Fruit fly (Drosophila melanogaster): Measurements from ENCODE around the gene TP53INP.
A peak's percentile ranks its signal among the peaks of the same experiment; 100 is the strongest.

TP53INP gene

DNA sequence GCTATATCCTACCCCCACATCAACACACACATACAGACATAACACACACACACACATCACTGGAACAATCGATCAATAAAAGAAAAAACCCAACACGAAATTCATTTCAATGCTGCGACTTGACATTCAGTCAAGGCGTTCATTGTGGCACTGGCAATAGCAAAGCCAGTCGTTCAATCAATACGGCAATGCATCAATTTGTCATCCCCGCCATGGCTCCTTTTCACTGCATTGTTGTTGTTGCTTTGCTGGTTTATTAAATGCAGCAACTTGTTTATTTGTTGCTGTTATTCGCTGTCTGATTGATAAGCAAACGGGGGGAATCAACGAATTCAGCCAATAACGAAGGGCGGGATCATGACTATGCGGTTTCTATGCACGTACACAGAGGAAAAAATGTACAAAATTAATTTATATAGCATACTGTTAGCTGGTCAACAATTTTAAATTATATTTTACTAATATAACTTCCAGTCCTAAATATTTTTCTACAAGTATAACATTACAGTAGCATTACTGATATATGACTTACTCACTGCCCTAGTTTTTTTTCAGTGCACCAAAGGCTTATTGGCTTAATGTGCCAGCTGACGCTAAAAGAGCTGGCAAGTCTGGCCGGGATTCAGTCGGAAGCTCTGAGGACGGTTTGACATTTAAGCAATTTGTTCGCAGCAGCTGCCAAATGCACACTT is 30.9 kb upstream of the TP53INP start (continued):
- TF ChIP-seq Rfx (GFP tag; IDR thresholded peaks at IDR 0.05) (peak; percentile 32; the same call in 1 of the 2 replicates), grau (tag; optimal IDR thresholded peaks at IDR 0.05) (peak; percentile 31), CG2712 (tag; optimal IDR thresholded peaks at IDR 0.05) (peak; percentile 32), da (GFP tag; optimal IDR thresholded peaks at IDR 0.05) (no peak), CG8765 (GFP tag; IDR thresholded peaks at IDR 0.05) (peak; percentile 21; the same call in 1 of the 2 replicates), ATbp (GFP tag; optimal IDR thresholded peaks at IDR 0.05) (peak; percentile 18), gem (tag; optimal IDR thresholded peaks at IDR 0.05) (peak; percentile 65), CG34224 (GFP tag; IDR thresholded peaks at IDR 0.05; ENCODE audit: partially characterized antibody) (no peak), CG11085 (GFP tag; IDR thresholded peaks at IDR 0.05) (no peak), lmd (GFP tag; IDR thresholded peaks at IDR 0.05) (peak; percentile 34; the same call in 1 of the 2 replicates), CG1024 (GFP tag; IDR thresholded peaks at IDR 0.05) (no peak), CG13123 (GFP tag; optimal IDR thresholded peaks at IDR 0.05) (no peak), wek (GFP tag; optimal IDR thresholded peaks at IDR 0.05) (no peak), az2 (GFP tag; optimal IDR thresholded peaks at IDR 0.05) (peak; percentile 15), Fer3 (tag; optimal IDR thresholded peaks at IDR 0.05) (no peak), row (GFP tag; IDR thresholded peaks at IDR 0.05) (peak; percentile 58), HLHmδ (GFP tag; optimal IDR thresholded peaks at IDR 0.05) (no peak), en (GFP tag; optimal IDR thresholded peaks at IDR 0.05) (no peak), vnd (GFP tag; IDR thresholded peaks at IDR 0.05; ENCODE audit: partially characterized antibody) (no peak), CG17361 (GFP tag; IDR thresholded peaks at IDR 0.05) (0 out of 3 replicates have a peak, but pooled peaks have one; percentile 13), HLH3B (GFP tag; IDR thresholded peaks at IDR 0.05) (peak; percentile 40; the same call in 1 of the 2 replicates), Oli (tag; optimal IDR thresholded peaks at IDR 0.05) (peak; percentile 31), CG13424 (tag; optimal IDR thresholded peaks at IDR 0.05) (peak; percentile 38), CG31441 (GFP tag; IDR thresholded peaks at IDR 0.05) (0 out of 2 replicates have a peak, but pooled peaks have one; percentile 21), Sox102F (GFP tag; optimal IDR thresholded peaks at IDR 0.05) (peak; percentile 40), CG32532 (GFP tag; IDR thresholded peaks at IDR 0.05) (peak; percentile 9; the same call in 1 of the 2 replicates), nmo (GFP tag; optimal IDR thresholded peaks at IDR 0.05) (peak; percentile 13), Meics (GFP tag; optimal IDR thresholded peaks at IDR 0.05) (peak; percentile 20), Hr78 (GFP tag; optimal IDR thresholded peaks at IDR 0.05) (no peak), ase (GFP tag; IDR thresholded peaks at IDR 0.05) (peak; percentile 15; the same call in 1 of the 3 replicates), hkb (optimal IDR thresholded peaks at IDR 0.05) (no peak), hkb (GFP tag; IDR thresholded peaks at IDR 0.05) (peak; percentile 50), CG1602 (GFP tag; optimal IDR thresholded peaks at IDR 0.05) (no peak), CG1647 (GFP tag; optimal IDR thresholded peaks at IDR 0.05) (no peak), luna (GFP tag; optimal IDR thresholded peaks at IDR 0.05) (no peak), CG13775 (GFP tag; optimal IDR thresholded peaks at IDR 0.05) (no peak), CG18262 (tag; optimal IDR thresholded peaks at IDR 0.05) (peak; percentile 18), Nf-YB (GFP tag; optimal IDR thresholded peaks at IDR 0.05) (no peak), CG7987 (GFP tag; optimal IDR thresholded peaks at IDR 0.05) (no peak), Atf6 (GFP tag; IDR thresholded peaks at IDR 0.05) (peak; percentile 23; the same call in 1 of the 2 replicates), CG15269 (tag; optimal IDR thresholded peaks at IDR 0.05) (peak; percentile 31), ttk (GFP tag; IDR thresholded peaks at IDR 0.05) (peak; percentile 44), sens (GFP tag) (peak; percentile 76), unpg (GFP tag; optimal IDR thresholded peaks at IDR 0.05) (peak; percentile 39), Asciz (GFP tag; optimal IDR thresholded peaks at IDR 0.05) (peak; percentile 1), CG18476 (GFP tag; optimal IDR thresholded peaks at IDR 0.05) (no peak), so (GFP tag; IDR thresholded peaks at IDR 0.05) (no peak), jing (GFP tag; optimal IDR thresholded peaks at IDR 0.05) (no peak), HHEX (GFP tag; optimal IDR thresholded peaks at IDR 0.05) (no peak)
